Worm (Caenorhabditis elegans): Measurements from ENCODE around the gene srj-6.

ce11 chrV:671342-671741 lies 17.0 kb upstream of the srj-6 start, which contains the start of gene sru-24:
- TF ChIP-seq klf-2 (GFP tag; conservative IDR thresholded peaks at IDR 0.05) (no peak), tab-1 (GFP tag; IDR thresholded peaks at IDR 0.05) (no peak), ref-1 (GFP tag; conservative IDR thresholded peaks at IDR 0.05) (no peak), med-1 (GFP tag; optimal IDR thresholded peaks at IDR 0.05; ENCODE audit: insufficient read depth) (no peak), flt-1 (GFP tag; IDR thresholded peaks at IDR 0.05) (no peak)
